Fruit fly (Drosophila melanogaster) whole organism, embryonic: Measurements from ENCODE around the gene DopEcR.

ENCODE experiments used
- Atf6 ChIP-seq: fragments of 200-800 bp; sonication (Bioruptor generic); IDR thresholded peaks from 2 replicates; pipeline ENCODE4 v1.3.6; 2022; ENCODE audit warnings: missing biosample characterization, missing genetic modification characterization
- Bgb ChIP-seq: fragments of 200-800 bp; sonication (Bioruptor generic); IDR thresholded peaks from 2 replicates; pipeline ENCODE4 v1.3.6; 2022; ENCODE audit warnings: missing biosample characterization, missing genetic modification characterization; ENCODE audit not compliant: partially characterized antibody
- CG12071 ChIP-seq: fragments of 200-800 bp; sonication (Bioruptor generic); optimal IDR thresholded peaks from 3 replicates; lab custom pipeline; 2018; ENCODE audit warnings: missing biosample characterization, mild to moderate bottlenecking, missing genetic modification characterization
- CG12942 ChIP-seq: fragments of 200-800 bp; sonication (Bioruptor generic); optimal IDR thresholded peaks from 3 replicates; lab custom pipeline; 2016; ENCODE audit warnings: missing biosample characterization, missing genetic modification characterization
- CG1603 ChIP-seq: fragments of 200-800 bp; sonication (Bioruptor generic); optimal IDR thresholded peaks from 2 replicates; lab custom pipeline; 2019; ENCODE audit warnings: missing biosample characterization, mild to moderate bottlenecking, missing genetic modification characterization, moderate library complexity
- CG1647 ChIP-seq: fragments of 200-800 bp; sonication (Bioruptor generic); optimal IDR thresholded peaks from 3 replicates; lab custom pipeline; 2016; ENCODE audit warnings: missing biosample characterization, missing genetic modification characterization
- CG17361 ChIP-seq: fragments of 200-800 bp; sonication (Bioruptor generic); IDR thresholded peaks from 3 replicates; pipeline ENCODE4 v1.3.6; 2022; ENCODE audit warnings: missing biosample characterization, missing genetic modification characterization
- CG18262 ChIP-seq: fragments of 200-800 bp; optimal IDR thresholded peaks from 3 replicates; lab custom pipeline; 2019; ENCODE audit warnings: missing biosample characterization, mild to moderate bottlenecking, missing genetic modification characterization, moderate library complexity
- CG2129 ChIP-seq: fragments of 200-800 bp; sonication (Bioruptor generic); IDR thresholded peaks from 2 replicates; pipeline ENCODE4 v1.3.6; 2022; ENCODE audit warnings: missing biosample characterization, missing genetic modification characterization; ENCODE audit not compliant: partially characterized antibody
- CG31365 ChIP-seq: fragments of 200-800 bp; sonication (Bioruptor generic); optimal IDR thresholded peaks from 2 replicates; lab custom pipeline; 2018; ENCODE audit warnings: missing biosample characterization, mild to moderate bottlenecking, missing genetic modification characterization
- CG3163 ChIP-seq: fragments of 200-800 bp; sonication (Bioruptor generic); optimal IDR thresholded peaks from 3 replicates; lab custom pipeline; 2016; ENCODE audit warnings: missing biosample characterization, missing genetic modification characterization
- CG32532 ChIP-seq: fragments of 200-800 bp; sonication (Bioruptor generic); IDR thresholded peaks from 2 replicates; pipeline ENCODE4 v1.3.6; 2022; ENCODE audit warnings: missing biosample characterization, missing genetic modification characterization
- CG32767 ChIP-seq: fragments of 200-800 bp; sonication (Bioruptor generic); IDR thresholded peaks from 2 replicates; pipeline ENCODE4 v1.3.6; 2022; ENCODE audit warnings: missing biosample characterization, missing genetic modification characterization
- CG34422 ChIP-seq: fragments of 200-800 bp; sonication (Bioruptor generic); IDR thresholded peaks from 3 replicates; pipeline ENCODE4 v1.3.6; 2022; ENCODE audit warnings: missing biosample characterization, missing genetic modification characterization
- CG6654 ChIP-seq: fragments of 200-800 bp; sonication (Bioruptor generic); optimal IDR thresholded peaks from 2 replicates; lab custom pipeline; 2017; ENCODE audit warnings: missing biosample characterization, mild to moderate bottlenecking, missing genetic modification characterization
- CG8359 ChIP-seq: fragments of 200-800 bp; sonication (Bioruptor generic); optimal IDR thresholded peaks from 2 replicates; lab custom pipeline; 2017; ENCODE audit warnings: missing biosample characterization, mild to moderate bottlenecking, missing genetic modification characterization, borderline replicate concordance
- CG9932 ChIP-seq: fragments of 200-800 bp; sonication (Bioruptor generic); IDR thresholded peaks from 2 replicates; pipeline ENCODE4 v1.3.6; 2022; ENCODE audit warnings: missing biosample characterization, missing genetic modification characterization
- CoRest ChIP-seq: fragments of 200-800 bp; sonication (Bioruptor generic); optimal IDR thresholded peaks from 3 replicates; lab custom pipeline; 2018; ENCODE audit warnings: missing biosample characterization, mild to moderate bottlenecking, missing genetic modification characterization, moderate library complexity
- Deaf1 ChIP-seq: fragments of 200-800 bp; optimal IDR thresholded peaks from 3 replicates; lab custom pipeline; 2019; ENCODE audit warnings: missing biosample characterization, mild to moderate bottlenecking, missing genetic modification characterization, moderate library complexity
- Doc3 ChIP-seq: fragments of 200-800 bp; sonication (Bioruptor generic); IDR thresholded peaks from 3 replicates; pipeline ENCODE4 v1.3.6; 2022; ENCODE audit warnings: missing biosample characterization, missing genetic modification characterization; ENCODE audit not compliant: partially characterized antibody
- Drgx ChIP-seq: fragments of 200-800 bp; sonication (Bioruptor generic); IDR thresholded peaks from 2 replicates; pipeline ENCODE4 v1.3.6; 2022; ENCODE audit warnings: missing biosample characterization, missing genetic modification characterization
- HmgZ ChIP-seq: fragments of 200-800 bp; sonication (Bioruptor generic); optimal IDR thresholded peaks from 2 replicates; lab custom pipeline; 2018; ENCODE audit warnings: missing biosample characterization, mild to moderate bottlenecking, missing genetic modification characterization
- Hsf ChIP-seq: fragments of 200-800 bp; sonication (Bioruptor generic); optimal IDR thresholded peaks from 3 replicates; lab custom pipeline; 2016; ENCODE audit warnings: missing biosample characterization, missing genetic modification characterization
- Jarid2 ChIP-seq: fragments of 200-800 bp; sonication (Bioruptor generic); optimal IDR thresholded peaks from 3 replicates; lab custom pipeline; 2017; ENCODE audit warnings: mild to moderate bottlenecking, missing biosample characterization, missing genetic modification reagents, missing genetic modification characterization
- Lpt ChIP-seq: fragments of >200 bp; optimal IDR thresholded peaks from 2 replicates; lab custom pipeline; 2018; ENCODE audit warnings: missing biosample characterization, missing genetic modification characterization
- Max ChIP-seq: fragments of 200-800 bp; sonication (Bioruptor generic); optimal IDR thresholded peaks from 2 replicates; lab custom pipeline; 2016; ENCODE audit warnings: missing biosample characterization, mild to moderate bottlenecking, missing genetic modification characterization
- ab ChIP-seq: fragments of 200-800 bp; sonication (Bioruptor generic); optimal IDR thresholded peaks from 2 replicates; lab custom pipeline; 2016; ENCODE audit warnings: missing biosample characterization, missing genetic modification characterization
- amos ChIP-seq: fragments of 200-800 bp; sonication (Bioruptor generic); IDR thresholded peaks from 2 replicates; pipeline ENCODE4 v1.3.6; 2022; ENCODE audit warnings: missing biosample characterization, missing genetic modification characterization; ENCODE audit not compliant: partially characterized antibody
- bab2 ChIP-seq: fragments of 200-800 bp; sonication (Bioruptor generic); optimal IDR thresholded peaks from 2 replicates; lab custom pipeline; 2016; ENCODE audit warnings: missing biosample characterization, missing genetic modification characterization
- bcd ChIP-seq: fragments of 200-800 bp; sonication (Bioruptor generic); optimal IDR thresholded peaks from 2 replicates; lab custom pipeline; 2017; ENCODE audit warnings: missing biosample characterization, mild to moderate bottlenecking, missing genetic modification characterization
- cg ChIP-seq: fragments of 200-800 bp; sonication (Bioruptor generic); optimal IDR thresholded peaks from 3 replicates; lab custom pipeline; 2019; ENCODE audit warnings: missing biosample characterization, mild to moderate bottlenecking, missing genetic modification characterization, moderate library complexity
- crp ChIP-seq, 2 experiments: fragments of 200-800 bp; sonication (Bioruptor generic); optimal IDR thresholded peaks; 2 replicates in 1 of 2; 3 replicates in 1 of 2; lab custom pipeline; 2017; ENCODE audit warnings: missing biosample characterization in 2 of 2, missing genetic modification characterization in 2 of 2, mild to moderate bottlenecking in 1 of 2, moderate library complexity in 1 of 2
- dimm ChIP-seq: fragments of 200-800 bp; sonication (Bioruptor generic); IDR thresholded peaks from 2 replicates; pipeline ENCODE4 v1.3.6; 2022; ENCODE audit warnings: missing biosample characterization, missing genetic modification characterization
- emc ChIP-seq: fragments of 200-800 bp; sonication (Bioruptor generic); optimal IDR thresholded peaks from 2 replicates; lab custom pipeline; 2016; ENCODE audit warnings: missing biosample characterization, missing genetic modification characterization
- eve ChIP-seq, 2 experiments: fragments of >200 bp; optimal IDR thresholded peaks; 2 replicates each; lab custom pipeline; 2017; ENCODE audit warnings: missing biosample characterization in 2 of 2, missing genetic modification characterization in 2 of 2
- fd96Cb ChIP-seq: fragments of 200-800 bp; sonication (Bioruptor generic); optimal IDR thresholded peaks from 2 replicates; lab custom pipeline; 2018; ENCODE audit warnings: missing biosample characterization, mild to moderate bottlenecking, missing genetic modification characterization, moderate library complexity
- ftz-f1 ChIP-seq: fragments of 200-800 bp; sonication (Bioruptor generic); optimal IDR thresholded peaks from 2 replicates; lab custom pipeline; 2016; ENCODE audit warnings: missing biosample characterization, missing genetic modification characterization
- gce ChIP-seq: fragments of 200-800 bp; sonication (Bioruptor generic); IDR thresholded peaks from 3 replicates; pipeline ENCODE4 v1.3.6; 2022; ENCODE audit warnings: missing biosample characterization, missing genetic modification characterization
- gcm2 ChIP-seq: fragments of 200-800 bp; sonication (Bioruptor generic); optimal IDR thresholded peaks from 2 replicates; lab custom pipeline; 2016; ENCODE audit warnings: missing biosample characterization, missing genetic modification characterization
- grau ChIP-seq: fragments of 200-800 bp; optimal IDR thresholded peaks from 3 replicates; lab custom pipeline; 2019; ENCODE audit warnings: missing biosample characterization, mild to moderate bottlenecking, missing genetic modification characterization, moderate library complexity
- h ChIP-seq: fragments of >200 bp; optimal IDR thresholded peaks from 2 replicates; lab custom pipeline; 2017
- lola ChIP-seq, 3 experiments: fragments of >200 bp in 2 of 3; fragments of 200-800 bp in 1 of 3; sonication (Bioruptor generic) in 1 of 3; optimal IDR thresholded peaks; 2 replicates each; lab custom pipeline; 2017 to 2019; ENCODE audit warnings: missing biosample characterization in 3 of 3, missing genetic modification characterization in 3 of 3, mild to moderate bottlenecking in 1 of 3, moderate library complexity in 1 of 3
- nau ChIP-seq: fragments of 200-800 bp; sonication (Bioruptor generic); optimal IDR thresholded peaks from 3 replicates; lab custom pipeline; 2017; ENCODE audit warnings: missing biosample characterization, mild to moderate bottlenecking, missing genetic modification characterization, missing genetic modification reagents
- rib ChIP-seq: fragments of 200-800 bp; sonication (Bioruptor generic); IDR thresholded peaks from 2 replicates; pipeline ENCODE4 v1.3.6; 2022; ENCODE audit warnings: missing biosample characterization, missing genetic modification characterization
- row ChIP-seq: fragments of 200-800 bp; sonication (Bioruptor generic); IDR thresholded peaks from 3 replicates; pipeline ENCODE4 v1.3.6; 2022; ENCODE audit warnings: missing biosample characterization, missing genetic modification characterization
- stwl ChIP-seq: fragments of 200-800 bp; sonication (Bioruptor generic); optimal IDR thresholded peaks from 3 replicates; lab custom pipeline; 2018; ENCODE audit warnings: missing biosample characterization, mild to moderate bottlenecking, missing genetic modification characterization, moderate library complexity
- unpg ChIP-seq: fragments of 200-800 bp; sonication (Bioruptor generic); optimal IDR thresholded peaks from 3 replicates; lab custom pipeline; 2018; ENCODE audit warnings: missing biosample characterization, mild to moderate bottlenecking, missing genetic modification characterization, moderate library complexity
- yki ChIP-seq: fragments of >200 bp; optimal IDR thresholded peaks from 3 replicates; lab custom pipeline; 2018
- zen ChIP-seq: fragments of 200-800 bp; sonication (Bioruptor generic); optimal IDR thresholded peaks from 3 replicates; lab custom pipeline; 2018; ENCODE audit warnings: missing biosample characterization, mild to moderate bottlenecking, missing genetic modification characterization, moderate library complexity
- zfh1 ChIP-seq: fragments of 200-800 bp; sonication (Bioruptor generic); IDR thresholded peaks from 3 replicates; pipeline ENCODE4 v1.3.6; 2022; ENCODE audit warnings: missing biosample characterization, missing genetic modification characterization

DopEcR gene

dm6 chr3L:4406653-4407257 is 26.6 kb upstream of the DopEcR start, which contains the start of gene TP53INP (continued):
- peak; percentile 96 for TF ChIP-seq CG17361 (GFP tag; lab: Robert Waterston, UW)
- TF ChIP-seq ftz-f1 (GFP tag; lab: Kevin White, UChicago) = no peak
- peak; percentile 8 for TF ChIP-seq stwl (tag; lab: Kevin White, UChicago)
- TF ChIP-seq unpg = peak; percentile 85
- TF ChIP-seq grau (tag; lab: Kevin White, UChicago) = peak; percentile 92
- peak; percentile 96 for TF ChIP-seq CG18262 (tag; lab: Kevin White, UChicago)
- peak; percentile 86 for TF ChIP-seq bcd
- no peak for TF ChIP-seq h (lab: Kevin White, UChicago)
- TF ChIP-seq emc = peak; percentile 30
- peak; percentile 33 for TF ChIP-seq CG31365 (tag; lab: Kevin White, UChicago)
- peak; percentile 62 for TF ChIP-seq CG6654 (GFP tag; lab: Kevin White, UChicago)
- TF ChIP-seq nau = peak; percentile 90
- no peak for TF ChIP-seq Doc3 (GFP tag; lab: Robert Waterston, UW)
- peak; percentile 89 for TF ChIP-seq cg (GFP tag; lab: Kevin White, UChicago)
- TF ChIP-seq fd96Cb (tag; lab: Kevin White, UChicago) = peak; percentile 89
- TF ChIP-seq lola (GFP tag; optimal IDR thresholded peaks at IDR 0.05; lab: Kevin White, UChicago) = peak in 1 of 3 experiments; percentile 93
- peak; percentile 83; the same call in 1 of the 2 replicates for TF ChIP-seq Atf6 (GFP tag; lab: Robert Waterston, UW)
- peak; percentile 37; the same call in 1 of the 2 replicates for TF ChIP-seq rib (GFP tag; lab: Robert Waterston, UW)
- TF ChIP-seq yki (lab: Kevin White, UChicago) = no peak
- peak; percentile 48; the same call in 1 of the 2 replicates for TF ChIP-seq Bgb (GFP tag; lab: Robert Waterston, UW)
- TF ChIP-seq zfh1 (GFP tag; lab: Robert Waterston, UW) = peak; percentile 60; the same call in 2 of the 3 replicates
- TF ChIP-seq eve (GFP tag; optimal IDR thresholded peaks at IDR 0.05; lab: Kevin White, UChicago) = peak in 1 of 2 experiments; percentile 88
- peak; percentile 66 for TF ChIP-seq CG3163
- peak; percentile 64 for TF ChIP-seq HmgZ
- TF ChIP-seq Drgx = peak; percentile 69
- peak; percentile 86 for TF ChIP-seq Hsf (GFP tag; lab: Kevin White, UChicago)
- TF ChIP-seq crp (GFP tag; optimal IDR thresholded peaks at IDR 0.05; lab: Kevin White, UChicago) = peak in 1 of 2 experiments; percentile 74
- no peak for TF ChIP-seq gce (GFP tag; lab: Robert Waterston, UW)
- peak; percentile 90 for TF ChIP-seq Max
- TF ChIP-seq CG12942 (GFP tag; lab: Kevin White, UChicago) = peak; percentile 66
- TF ChIP-seq Jarid2 (GFP tag; lab: Kevin White, UChicago) = peak; percentile 68
- TF ChIP-seq bab2 (GFP tag; lab: Kevin White, UChicago) = peak; percentile 62
- peak; percentile 32; the same call in 1 of the 2 replicates for TF ChIP-seq dimm
- TF ChIP-seq CG32532 (GFP tag; lab: Robert Waterston, UW) = peak; percentile 74
- peak; percentile 75 for TF ChIP-seq Deaf1 (tag; lab: Kevin White, UChicago)
- TF ChIP-seq CG34422 (GFP tag; lab: Robert Waterston, UW) = no peak; the same call in 1 of the 3 replicates
- peak; percentile 95 for TF ChIP-seq CoRest (tag; lab: Kevin White, UChicago)
- peak; percentile 71 for TF ChIP-seq CG1603
- TF ChIP-seq CG8359 = peak; percentile 71
- peak; percentile 76 for TF ChIP-seq zen (tag; lab: Kevin White, UChicago)
- TF ChIP-seq Lpt (GFP tag; lab: Kevin White, UChicago) = no peak
- TF ChIP-seq CG12071 (GFP tag; lab: Kevin White, UChicago) = peak; percentile 57
- no peak for TF ChIP-seq CG2129 (GFP tag; lab: Robert Waterston, UW)
- TF ChIP-seq CG32767 (GFP tag; lab: Robert Waterston, UW) = peak; percentile 79
- peak; percentile 41 for TF ChIP-seq CG1647
- peak; percentile 68; the same call in 1 of the 2 replicates for TF ChIP-seq CG9932 (GFP tag; lab: Robert Waterston, UW)
- TF ChIP-seq gcm2 (GFP tag; lab: Kevin White, UChicago) = no peak
- peak; percentile 93 for TF ChIP-seq row
- no peak for TF ChIP-seq ab (GFP tag; lab: Kevin White, UChicago)
- TF ChIP-seq amos (GFP tag; lab: Robert Waterston, UW) = no peak; the same call in 1 of the 2 replicates
